Worm (Caenorhabditis elegans) whole organism, L3 larva: ENCODE data around the gene srsx-25.

ENCODE experiments used
- R02D3.7 ChIP-seq: fragments of 150-350 bp; optimal IDR thresholded peaks from 2 replicates; lab custom pipeline; 2014; ENCODE audit warnings: missing biosample characterization, missing genetic modification characterization
- aly-2 ChIP-seq: fragments of 150-350 bp; optimal IDR thresholded peaks from 2 replicates; lab custom pipeline; 2014; ENCODE audit warnings: missing biosample characterization, missing genetic modification characterization
- ama-1 ChIP-seq: fragments of 150-350 bp; optimal IDR thresholded peaks from 2 replicates; lab custom pipeline; 2018
- ceh-16 ChIP-seq: sonication (generic microtip); optimal IDR thresholded peaks from 2 replicates; lab custom pipeline; 2017; ENCODE audit warnings: missing biosample characterization, missing genetic modification characterization
- ceh-82 ChIP-seq: fragments of 150-350 bp; optimal IDR thresholded peaks from 2 replicates; lab custom pipeline; 2014; ENCODE audit warnings: missing biosample characterization, missing genetic modification characterization
- ceh-9 ChIP-seq: sonication (generic microtip); optimal IDR thresholded peaks from 2 replicates; lab custom pipeline; 2018; ENCODE audit warnings: missing biosample characterization, missing genetic modification characterization
- daf-12 ChIP-seq: fragments of 150-350 bp; optimal IDR thresholded peaks from 2 replicates; lab custom pipeline; 2014; ENCODE audit warnings: missing biosample characterization, missing genetic modification reagents, missing genetic modification characterization
- egl-27 ChIP-seq: sonication (generic microtip); optimal IDR thresholded peaks from 4 replicates; lab custom pipeline; 2017; ENCODE audit warnings: missing biosample characterization, missing genetic modification reagents, missing genetic modification characterization
- elt-1 ChIP-seq: fragments of 150-350 bp; optimal IDR thresholded peaks from 2 replicates; lab custom pipeline; 2014; ENCODE audit warnings: missing biosample characterization, missing genetic modification characterization
- elt-2 ChIP-seq: sonication (generic microtip); optimal IDR thresholded peaks from 2 replicates; lab custom pipeline; 2016; ENCODE audit warnings: missing genetic modification reagents, mild to moderate bottlenecking, missing genetic modification characterization, missing compliant biosample characterization
- elt-3 ChIP-seq, 3 experiments: fragments of 150-350 bp in 1 of 3; sonication (generic microtip) in 2 of 3; optimal IDR thresholded peaks; 2 replicates in 2 of 3; 4 replicates in 1 of 3; lab custom pipeline; 2014 to 2017; ENCODE audit warnings: missing biosample characterization in 3 of 3, missing genetic modification characterization in 3 of 3
- eor-1 ChIP-seq, 2 experiments: fragments of 150-350 bp; optimal IDR thresholded peaks; 2 replicates each; lab custom pipeline; 2014 to 2018; ENCODE audit warnings: missing biosample characterization in 2 of 2, missing genetic modification characterization in 2 of 2
- fkh-2 ChIP-seq: fragments of 150-350 bp; optimal IDR thresholded peaks from 2 replicates; lab custom pipeline; 2014; ENCODE audit warnings: missing biosample characterization, missing genetic modification reagents, missing genetic modification characterization
- fos-1 ChIP-seq: fragments of 150-350 bp; optimal IDR thresholded peaks from 2 replicates; lab custom pipeline; 2014; ENCODE audit warnings: missing biosample characterization, missing genetic modification characterization
- hmg-11 ChIP-seq: sonication (generic microtip); optimal IDR thresholded peaks from 2 replicates; lab custom pipeline; 2016; ENCODE audit warnings: missing genetic modification characterization, missing compliant biosample characterization
- jun-1 ChIP-seq: fragments of 150-350 bp; optimal IDR thresholded peaks from 2 replicates; lab custom pipeline; 2014; ENCODE audit warnings: missing biosample characterization, missing genetic modification reagents, missing genetic modification characterization
- lin-15B ChIP-seq: fragments of 150-350 bp; optimal IDR thresholded peaks from 2 replicates; lab custom pipeline; 2014; ENCODE audit warnings: missing biosample characterization, missing genetic modification characterization
- lin-39 ChIP-seq: fragments of 150-350 bp; optimal IDR thresholded peaks from 2 replicates; lab custom pipeline; 2018; ENCODE audit warnings: missing biosample characterization, missing genetic modification reagents, missing genetic modification characterization
- mdl-1 ChIP-seq: fragments of 150-350 bp; optimal IDR thresholded peaks from 2 replicates; lab custom pipeline; 2014; ENCODE audit warnings: missing biosample characterization, missing genetic modification characterization
- nfya-1 ChIP-seq: sonication (generic microtip); optimal IDR thresholded peaks from 2 replicates; lab custom pipeline; 2017; ENCODE audit warnings: missing genetic modification characterization, mild to moderate bottlenecking, missing compliant biosample characterization, antibody characterized with exemption, moderate library complexity; ENCODE audit not compliant: insufficient read depth
- nhr-11 ChIP-seq: fragments of 150-350 bp; optimal IDR thresholded peaks from 2 replicates; lab custom pipeline; 2014; ENCODE audit warnings: missing biosample characterization, missing genetic modification characterization
- nhr-23 ChIP-seq: fragments of 150-350 bp; optimal IDR thresholded peaks from 2 replicates; lab custom pipeline; 2014; ENCODE audit warnings: missing biosample characterization, missing genetic modification reagents, missing genetic modification characterization
- nhr-25 ChIP-seq: sonication (generic microtip); optimal IDR thresholded peaks from 2 replicates; lab custom pipeline; 2017; ENCODE audit warnings: missing biosample characterization, missing genetic modification characterization
- nhr-28 ChIP-seq: fragments of 150-350 bp; optimal IDR thresholded peaks from 2 replicates; lab custom pipeline; 2014; ENCODE audit warnings: missing biosample characterization, missing genetic modification characterization
- nhr-43 ChIP-seq: sonication (generic microtip); optimal IDR thresholded peaks from 2 replicates; lab custom pipeline; 2016; ENCODE audit warnings: mild to moderate bottlenecking, missing genetic modification characterization, missing compliant biosample characterization; ENCODE audit not compliant: poor library complexity, severe bottlenecking
- nhr-76 ChIP-seq: fragments of 150-350 bp; sonication (generic microtip); optimal IDR thresholded peaks from 5 replicates; lab custom pipeline; 2014; ENCODE audit warnings: missing biosample characterization, missing genetic modification characterization
- pha-4 ChIP-seq: fragments of 150-350 bp; optimal IDR thresholded peaks from 2 replicates; lab custom pipeline; 2014; ENCODE audit warnings: missing biosample characterization, missing genetic modification reagents, missing genetic modification characterization
- pqm-1 ChIP-seq: fragments of 150-350 bp; optimal IDR thresholded peaks from 2 replicates; lab custom pipeline; 2017; ENCODE audit warnings: missing biosample characterization, missing genetic modification characterization, inconsistent platforms
- sea-2 ChIP-seq: fragments of 150-350 bp; sonication (generic microtip); optimal IDR thresholded peaks from 4 replicates; lab custom pipeline; 2014; ENCODE audit warnings: missing biosample characterization, missing genetic modification reagents, missing genetic modification characterization
- skn-1 ChIP-seq: fragments of 150-350 bp; optimal IDR thresholded peaks from 2 replicates; lab custom pipeline; 2014; ENCODE audit warnings: missing biosample characterization, missing genetic modification characterization
- tbx-2 ChIP-seq: sonication (generic microtip); optimal IDR thresholded peaks from 2 replicates; lab custom pipeline; 2016; ENCODE audit warnings: mild to moderate bottlenecking, missing genetic modification characterization, missing compliant biosample characterization
- unc-39 ChIP-seq: sonication (generic microtip); optimal IDR thresholded peaks from 4 replicates; lab custom pipeline; 2017; ENCODE audit warnings: missing biosample characterization, missing genetic modification characterization
- unc-62 ChIP-seq: fragments of 150-350 bp; sonication (generic microtip); optimal IDR thresholded peaks from 4 replicates; lab custom pipeline; 2014; ENCODE audit warnings: missing biosample characterization, missing genetic modification reagents, missing genetic modification characterization
- zag-1 ChIP-seq: fragments of 150-350 bp; optimal IDR thresholded peaks from 2 replicates; lab custom pipeline; 2014; ENCODE audit warnings: missing biosample characterization, missing genetic modification characterization
- ztf-11 ChIP-seq: fragments of 150-350 bp; optimal IDR thresholded peaks from 2 replicates; lab custom pipeline; 2014; ENCODE audit warnings: missing biosample characterization, missing genetic modification characterization

Gene srsx-25

ce11 chrIV:13358488-13358887 lies 6.5 kb upstream of the srsx-25 start, which contains the start of gene W02A2.8:
TSS of gene W02A2.8 (minus strand) at chrIV:13358588.
- TF ChIP-seq nhr-76 (tag; lab: Kevin White, UChicago) = no peak
- TF ChIP-seq ama-1 (lab: Kevin White, UChicago) = no peak
- no peak for TF ChIP-seq nhr-43 (tag; lab: Kevin White, UChicago)
- TF ChIP-seq ceh-82 (tag; lab: Kevin White, UChicago) = no peak
- no peak for TF ChIP-seq ceh-9 (tag; lab: Kevin White, UChicago)
- no peak for TF ChIP-seq eor-1 (tag; optimal IDR thresholded peaks at IDR 0.05; lab: Kevin White, UChicago)
- TF ChIP-seq tbx-2 (tag; lab: Kevin White, UChicago) = no peak
- no peak for TF ChIP-seq elt-2 (tag; lab: Kevin White, UChicago)
- no peak for TF ChIP-seq ceh-16 (tag; lab: Kevin White, UChicago)
- TF ChIP-seq mdl-1 (tag; lab: Kevin White, UChicago) = no peak
- TF ChIP-seq ztf-11 = no peak

ce11 chrIV:13360144-13360543 lies 4.8 kb upstream of the srsx-25 start, which contains the start of gene Y62E10A.3:
TSS of gene Y62E10A.3 (minus strand) at chrIV:13360244.
- TF ChIP-seq sea-2 (GFP tag; lab: Kevin White, UChicago) (no peak), unc-39 (no peak), lin-39 (tag; lab: Kevin White, UChicago) (no peak), nhr-11 (no peak), aly-2 (tag; lab: Kevin White, UChicago) (no peak), egl-27 (tag; lab: Kevin White, UChicago) (no peak), R02D3.7 (tag; lab: Kevin White, UChicago) (no peak), elt-2 (tag; lab: Kevin White, UChicago) (no peak), zag-1 (tag; lab: Kevin White, UChicago) (no peak), nhr-23 (no peak), ama-1 (lab: Kevin White, UChicago) (no peak)

ce11 chrIV:13369120-13369842 lies 4.3 kb downstream of the srsx-25 start, which contains the start of gene agt-1:
TSS of gene agt-1 (minus strand) at chrIV:13369412.
- TF ChIP-seq jun-1 (tag; lab: Kevin White, UChicago) (no peak), eor-1 (tag; optimal IDR thresholded peaks at IDR 0.05; lab: Kevin White, UChicago) (no peak), fos-1 (no peak), ceh-9 (tag; lab: Kevin White, UChicago) (no peak), hmg-11 (no peak), tbx-2 (tag; lab: Kevin White, UChicago) (no peak), ztf-11 (no peak), nfya-1 (tag; lab: Kevin White, UChicago) (no peak), pqm-1 (no peak)
- TF ChIP-seq, all 47 proteins: peak for 0

ce11 chrIV:13370235-13370739 lies 5.3 kb downstream of the srsx-25 start, which contains the start of the genes rla-2, popl-7 and Y62E10A.24:
TSS of gene rla-2 (minus strand) at chrIV:13370285.
TSS of gene popl-7 (plus strand) at chrIV:13370689.
TSS of gene Y62E10A.24 (plus strand) at chrIV:13370710.
- TF ChIP-seq nfya-1 (tag; lab: Kevin White, UChicago) = peak; percentile 72
- TF ChIP-seq skn-1 (tag; lab: Kevin White, UChicago) = no peak
- TF ChIP-seq nhr-23 = peak; percentile 28
- no peak for TF ChIP-seq unc-62
- peak; percentile 42 for TF ChIP-seq pha-4 (tag; lab: Kevin White, UChicago)
- no peak for TF ChIP-seq daf-12
- no peak for TF ChIP-seq unc-39
- peak; percentile 36 for TF ChIP-seq lin-15B (tag; lab: Kevin White, UChicago)
- peak; percentile 6 for TF ChIP-seq elt-2 (tag; lab: Kevin White, UChicago)
- TF ChIP-seq nhr-43 (tag; lab: Kevin White, UChicago) = no peak
- TF ChIP-seq hmg-11 = peak; percentile 54
- TF ChIP-seq fos-1 = no peak
- TF ChIP-seq, all 47 proteins: peak for 6

ce11 chrIV:13371699-13372098 lies 6.7 kb downstream of the srsx-25 start, which contains the start of gene Y62E10A.6:
TSS of gene Y62E10A.6 (plus strand) at chrIV:13371999.
- TF ChIP-seq pqm-1 (no peak), fkh-2 (tag; lab: Kevin White, UChicago) (no peak), nfya-1 (tag; lab: Kevin White, UChicago) (no peak), nhr-43 (tag; lab: Kevin White, UChicago) (no peak), unc-62 (no peak), elt-3 (tag; optimal IDR thresholded peaks at IDR 0.05; lab: Kevin White, UChicago) (no peak), aly-2 (tag; lab: Kevin White, UChicago) (no peak), lin-15B (tag; lab: Kevin White, UChicago) (no peak), nhr-25 (tag; lab: Kevin White, UChicago) (no peak), nhr-28 (tag; lab: Kevin White, UChicago) (no peak), ceh-16 (tag; lab: Kevin White, UChicago) (no peak), skn-1 (tag; lab: Kevin White, UChicago) (no peak), mdl-1 (tag; lab: Kevin White, UChicago) (no peak), tbx-2 (tag; lab: Kevin White, UChicago) (no peak), elt-1 (tag; lab: Kevin White, UChicago) (no peak), egl-27 (tag; lab: Kevin White, UChicago) (no peak)
